Worm (Caenorhabditis elegans) whole organism, mixed stage, embryonic: ENCODE data around the gene cpt-5.
A peak's percentile ranks its signal among the peaks of the same experiment; 100 is the strongest.

Source experiments
- M03D4.4 ChIP-seq: sonication (generic microtip); optimal IDR thresholded peaks from 2 replicates; lab custom pipeline; 2017; ENCODE audit warnings: mild to moderate bottlenecking, missing genetic modification characterization, missing compliant biosample characterization
- bed-3 ChIP-seq: fragments of 200-800 bp; sonication (Bioruptor generic); optimal IDR thresholded peaks from 3 replicates; lab custom pipeline; 2018; ENCODE audit warnings: mild to moderate bottlenecking, missing genetic modification characterization, moderate library complexity, missing compliant biosample characterization
- blmp-1 ChIP-seq: fragments of 150-350 bp; optimal IDR thresholded peaks from 2 replicates; lab custom pipeline; 2014; ENCODE audit warnings: missing biosample characterization, missing genetic modification characterization
- ceh-39 ChIP-seq: fragments of 150-350 bp; optimal IDR thresholded peaks from 2 replicates; lab custom pipeline; 2014; ENCODE audit warnings: missing biosample characterization, missing genetic modification characterization
- ceh-43 ChIP-seq: fragments of 200-800 bp; sonication (Bioruptor generic); optimal IDR thresholded peaks from 2 replicates; lab custom pipeline; 2018; ENCODE audit warnings: mild to moderate bottlenecking, missing genetic modification characterization, moderate library complexity, missing compliant biosample characterization
- ceh-83 ChIP-seq: fragments of 200-800 bp; sonication (Bioruptor generic); optimal IDR thresholded peaks from 2 replicates; lab custom pipeline; 2018; ENCODE audit warnings: mild to moderate bottlenecking, missing genetic modification characterization, missing compliant biosample characterization
- ces-1 ChIP-seq: fragments of 150-350 bp; optimal IDR thresholded peaks from 2 replicates; lab custom pipeline; 2014; ENCODE audit warnings: missing biosample characterization, missing genetic modification reagents, missing genetic modification characterization
- cnd-1 ChIP-seq: fragments of 200-800 bp; sonication (Bioruptor generic); optimal IDR thresholded peaks from 2 replicates; lab custom pipeline; 2018; ENCODE audit warnings: mild to moderate bottlenecking, missing genetic modification characterization, missing compliant biosample characterization
- elt-1 ChIP-seq: sonication (generic microtip); optimal IDR thresholded peaks from 2 replicates; lab custom pipeline; 2017; ENCODE audit warnings: missing genetic modification characterization, mild to moderate bottlenecking, missing compliant biosample characterization, antibody characterized with exemption, moderate library complexity, borderline replicate concordance; ENCODE audit not compliant: insufficient read depth
- elt-3 ChIP-seq: fragments of 150-350 bp; optimal IDR thresholded peaks from 2 replicates; lab custom pipeline; 2014; ENCODE audit warnings: missing biosample characterization, missing genetic modification characterization
- flh-1 ChIP-seq: fragments of 200-800 bp; sonication (Bioruptor generic); optimal IDR thresholded peaks from 2 replicates; lab custom pipeline; 2018; ENCODE audit warnings: mild to moderate bottlenecking, missing genetic modification characterization, moderate library complexity, missing compliant biosample characterization
- ham-2 ChIP-seq: fragments of 200-800 bp; sonication (Bioruptor generic); optimal IDR thresholded peaks from 2 replicates; lab custom pipeline; 2018; ENCODE audit warnings: mild to moderate bottlenecking, missing genetic modification characterization, missing compliant biosample characterization
- hlh-1 ChIP-seq: fragments of 150-350 bp; optimal IDR thresholded peaks from 2 replicates; lab custom pipeline; 2014; ENCODE audit warnings: missing biosample characterization, missing genetic modification reagents, missing genetic modification characterization
- lin-13 ChIP-seq: fragments of 150-350 bp; optimal IDR thresholded peaks from 2 replicates; lab custom pipeline; 2014; ENCODE audit warnings: missing biosample characterization, missing genetic modification characterization
- lin-32 ChIP-seq: fragments of 200-800 bp; sonication (Bioruptor generic); optimal IDR thresholded peaks from 2 replicates; lab custom pipeline; 2018; ENCODE audit warnings: mild to moderate bottlenecking, missing genetic modification characterization, missing compliant biosample characterization
- mab-5 ChIP-seq: fragments of 150-350 bp; optimal IDR thresholded peaks from 2 replicates; lab custom pipeline; 2014; ENCODE audit warnings: missing biosample characterization, missing genetic modification characterization
- mep-1 ChIP-seq: fragments of 150-350 bp; optimal IDR thresholded peaks from 2 replicates; lab custom pipeline; 2017; ENCODE audit warnings: missing biosample characterization, missing genetic modification reagents, missing genetic modification characterization, inconsistent platforms
- mls-2 ChIP-seq: sonication (generic microtip); optimal IDR thresholded peaks from 2 replicates; lab custom pipeline; 2016; ENCODE audit warnings: mild to moderate bottlenecking, missing genetic modification characterization, moderate library complexity, missing compliant biosample characterization
- nhr-12 ChIP-seq: fragments of 150-350 bp; optimal IDR thresholded peaks from 2 replicates; lab custom pipeline; 2014; ENCODE audit warnings: missing biosample characterization, missing genetic modification characterization
- nhr-2 ChIP-seq: fragments of 150-350 bp; optimal IDR thresholded peaks from 2 replicates; lab custom pipeline; 2014; ENCODE audit warnings: missing biosample characterization, missing genetic modification characterization
- nhr-28 ChIP-seq: fragments of 150-350 bp; optimal IDR thresholded peaks from 2 replicates; lab custom pipeline; 2014; ENCODE audit warnings: missing biosample characterization, missing genetic modification characterization
- nhr-76 ChIP-seq: sonication (generic microtip); optimal IDR thresholded peaks from 2 replicates; lab custom pipeline; 2017; ENCODE audit warnings: missing biosample characterization, missing genetic modification characterization
- pha-4 ChIP-seq: fragments of 150-350 bp; optimal IDR thresholded peaks from 2 replicates; lab custom pipeline; 2018; ENCODE audit warnings: missing biosample characterization, missing genetic modification reagents, missing genetic modification characterization
- sem-2 ChIP-seq: fragments of 200-800 bp; sonication (Bioruptor generic); optimal IDR thresholded peaks from 2 replicates; lab custom pipeline; 2018; ENCODE audit warnings: mild to moderate bottlenecking, missing genetic modification characterization, missing compliant biosample characterization
- snpc-4 ChIP-seq: fragments of 150-350 bp; optimal IDR thresholded peaks from 2 replicates; lab custom pipeline; 2014; ENCODE audit warnings: missing biosample characterization, missing genetic modification characterization
- sptf-1 ChIP-seq: sonication (generic microtip); optimal IDR thresholded peaks from 2 replicates; lab custom pipeline; 2017; ENCODE audit warnings: mild to moderate bottlenecking, missing genetic modification characterization, moderate library complexity, missing compliant biosample characterization
- tbx-8 ChIP-seq: fragments of 200-800 bp; sonication (Bioruptor generic); optimal IDR thresholded peaks from 2 replicates; lab custom pipeline; 2018; ENCODE audit warnings: mild to moderate bottlenecking, missing genetic modification characterization, moderate library complexity, missing compliant biosample characterization
- unc-120 ChIP-seq: sonication (generic microtip); optimal IDR thresholded peaks from 2 replicates; lab custom pipeline; 2017; ENCODE audit warnings: missing genetic modification characterization, missing compliant biosample characterization; ENCODE audit not compliant: poor library complexity, severe bottlenecking
- unc-39 ChIP-seq: fragments of 150-350 bp; optimal IDR thresholded peaks from 2 replicates; lab custom pipeline; 2014; ENCODE audit warnings: missing biosample characterization, missing genetic modification characterization
- unc-62 ChIP-seq: fragments of 150-350 bp; optimal IDR thresholded peaks from 2 replicates; lab custom pipeline; 2014; ENCODE audit warnings: missing biosample characterization, missing genetic modification reagents, missing genetic modification characterization
- ztf-11 ChIP-seq: fragments of 150-350 bp; optimal IDR thresholded peaks from 2 replicates; lab custom pipeline; 2014; ENCODE audit warnings: missing biosample characterization, missing genetic modification characterization

Gene cpt-5

DNA sequence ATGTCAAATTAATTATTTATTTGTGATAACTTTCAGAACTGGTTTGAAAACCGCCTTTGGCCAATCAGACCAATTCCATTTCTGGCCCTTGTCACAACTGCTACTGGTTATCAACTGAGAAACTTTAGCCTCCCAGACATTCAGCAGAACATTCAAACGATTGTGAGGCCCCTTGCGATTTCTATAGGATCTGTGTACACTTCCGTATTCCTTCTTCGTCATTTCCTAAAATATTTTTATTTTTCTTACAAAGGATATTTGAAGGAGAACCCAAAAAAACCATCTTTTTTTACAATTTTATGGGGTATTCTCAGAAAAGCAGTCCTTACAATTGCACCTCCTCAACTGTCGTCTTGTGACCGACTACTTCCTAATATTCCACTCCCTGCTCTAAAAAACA is 328 bp downstream of the cpt-5 start:
- no peak for TF ChIP-seq ham-2 (GFP tag; lab: Kevin White, UChicago)
- TF ChIP-seq, all 35 proteins: peak for 0

DNA sequence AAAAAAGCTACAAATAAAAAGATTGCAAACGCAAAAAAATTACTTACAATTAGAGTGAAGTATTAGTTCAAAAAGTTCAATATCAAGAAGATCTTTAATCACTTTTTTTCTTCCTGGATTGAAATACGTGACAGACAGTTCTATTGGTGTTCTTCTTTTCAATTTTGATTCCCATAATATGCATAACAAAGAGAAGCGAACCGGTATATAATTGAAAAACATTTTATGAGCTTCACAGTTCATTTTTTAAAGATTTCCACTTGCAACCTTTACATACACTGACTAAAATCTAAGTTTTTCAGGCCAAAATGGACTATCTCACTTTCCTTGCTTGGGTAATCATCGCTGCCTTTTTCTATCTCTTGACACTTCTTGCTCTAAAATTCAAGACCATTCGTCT is 3.5 kb downstream of the cpt-5 start, which contains the start of gene T22G5.1:
T22G5.1 (plus strand) TSS at position 301 of the 400 bp plus-strand sequence.
- TF ChIP-seq nhr-28 (tag; lab: Kevin White, UChicago), result no peak
- no peak for TF ChIP-seq elt-1 (tag; lab: Kevin White, UChicago)
- TF ChIP-seq unc-120 (tag; lab: Kevin White, UChicago), result no peak
- TF ChIP-seq sptf-1, result no peak
- TF ChIP-seq pha-4 (tag; lab: Kevin White, UChicago), result no peak
- no peak for TF ChIP-seq nhr-76 (tag; lab: Kevin White, UChicago)

DNA sequence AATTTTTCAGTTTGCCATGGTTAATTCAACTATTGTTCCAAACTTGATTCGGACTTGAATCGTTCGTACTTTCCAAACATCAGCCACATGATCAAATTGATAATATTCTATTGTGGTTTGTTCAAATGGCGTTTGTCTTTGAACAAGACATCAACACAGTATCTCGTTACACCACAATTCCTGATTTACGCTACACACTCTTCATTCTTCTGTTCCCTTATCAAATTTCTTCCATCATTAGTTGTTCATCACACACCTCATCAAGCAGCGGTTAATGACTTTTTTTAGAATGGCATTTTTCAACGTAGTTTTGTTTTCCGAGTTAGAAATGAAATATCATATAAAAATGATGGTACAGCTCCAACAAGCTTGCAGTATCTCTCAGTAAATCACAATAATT is 5.2 kb downstream of the cpt-5 start:
- TF ChIP-seq ceh-43 (GFP tag; lab: Kevin White, UChicago) (no peak), nhr-2 (no peak), nhr-12 (tag; lab: Kevin White, UChicago) (no peak), mab-5 (tag; lab: Kevin White, UChicago) (no peak), ztf-11 (tag; lab: Kevin White, UChicago) (no peak), blmp-1 (tag; lab: Kevin White, UChicago) (no peak), flh-1 (GFP tag; lab: Kevin White, UChicago) (no peak), unc-39 (no peak), nhr-76 (tag; lab: Kevin White, UChicago) (no peak), sptf-1 (no peak), tbx-8 (GFP tag; lab: Kevin White, UChicago) (no peak), lin-32 (no peak), bed-3 (no peak), ceh-39 (tag; lab: Kevin White, UChicago) (no peak), sem-2 (no peak), ces-1 (GFP tag; lab: Kevin White, UChicago) (no peak)

DNA sequence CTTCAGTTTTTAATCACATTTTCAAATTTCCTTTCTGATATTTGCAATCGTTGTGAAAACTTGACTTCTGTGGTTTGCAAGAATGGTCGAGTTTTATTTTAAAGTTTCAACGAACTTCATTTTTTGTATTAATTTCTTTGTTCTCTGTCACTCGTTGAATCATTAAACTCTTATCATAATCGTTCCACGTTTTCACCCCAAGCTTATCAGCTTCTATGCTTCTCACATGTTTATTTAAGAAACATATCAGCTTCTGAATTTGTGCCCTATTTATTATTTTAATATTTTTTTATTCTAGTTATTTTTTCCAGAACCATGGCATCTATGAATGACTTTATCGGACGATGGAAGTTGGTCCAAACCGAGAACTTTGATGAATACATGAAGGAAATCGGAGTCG is 6.2 kb downstream of the cpt-5 start, which contains the start of gene lbp-7:
lbp-7 (plus strand) TSS at position 312 of the 400 bp plus-strand sequence.
- TF ChIP-seq M03D4.4, result no peak
- TF ChIP-seq unc-62 (GFP tag; lab: Kevin White, UChicago), result no peak
- no peak for TF ChIP-seq nhr-76 (tag; lab: Kevin White, UChicago)
- no peak for TF ChIP-seq sptf-1
- TF ChIP-seq ceh-83 (GFP tag; lab: Kevin White, UChicago), result no peak
- TF ChIP-seq ham-2 (GFP tag; lab: Kevin White, UChicago), result no peak
- TF ChIP-seq pha-4 (tag; lab: Kevin White, UChicago), result no peak
- TF ChIP-seq lin-32, result no peak
- TF ChIP-seq blmp-1 (tag; lab: Kevin White, UChicago), result no peak
- no peak for TF ChIP-seq flh-1 (GFP tag; lab: Kevin White, UChicago)
- no peak for TF ChIP-seq tbx-8 (GFP tag; lab: Kevin White, UChicago)
- TF ChIP-seq elt-1 (tag; lab: Kevin White, UChicago), result no peak
- TF ChIP-seq hlh-1 (tag; lab: Kevin White, UChicago), result no peak

DNA sequence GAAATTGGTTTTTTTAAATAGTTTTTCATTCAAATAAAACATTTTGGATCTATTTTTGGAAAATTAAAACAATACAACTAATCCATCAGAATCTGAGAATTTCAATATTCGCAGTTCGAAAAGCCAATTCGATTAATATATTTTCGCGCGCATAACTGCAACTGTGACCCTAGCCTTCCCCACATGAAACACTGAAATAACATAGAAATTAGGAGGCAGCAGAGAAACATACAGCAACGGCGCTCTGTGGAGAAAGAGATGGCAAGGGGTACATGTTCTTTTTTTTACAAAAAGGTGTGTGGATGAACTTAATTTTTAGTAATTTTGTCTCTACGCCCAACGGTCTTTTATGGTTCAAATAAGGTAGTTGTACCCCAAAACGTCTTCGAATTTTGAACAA is 7.2 kb downstream of the cpt-5 start:
- TF ChIP-seq hlh-1 (tag; lab: Kevin White, UChicago) (peak; percentile 3), mab-5 (tag; lab: Kevin White, UChicago) (no peak), lin-32 (no peak), ham-2 (GFP tag; lab: Kevin White, UChicago) (no peak), nhr-76 (tag; lab: Kevin White, UChicago) (no peak), M03D4.4 (no peak), unc-120 (tag; lab: Kevin White, UChicago) (no peak), elt-3 (no peak)

DNA sequence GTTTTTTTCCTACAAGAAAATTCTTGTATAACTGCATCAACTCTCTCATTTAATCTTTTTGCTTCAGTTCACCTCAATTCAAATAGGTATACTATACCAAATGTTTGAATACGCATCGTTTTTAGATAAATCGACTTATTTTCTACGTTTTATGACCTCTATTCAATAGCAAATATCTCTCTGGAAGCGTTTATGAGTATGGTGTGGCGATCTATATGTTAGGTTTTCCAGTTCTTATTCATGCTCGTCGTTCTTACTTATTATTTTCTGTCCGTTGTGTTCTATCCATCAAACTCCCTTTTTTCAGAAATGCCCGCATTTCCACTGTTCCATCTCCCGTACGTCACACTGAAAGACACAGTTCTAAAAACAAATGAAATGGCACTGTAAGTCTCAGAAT is 7.6 kb downstream of the cpt-5 start, which contains the start of gene T22G5.3:
T22G5.3 (plus strand) TSS at position 301 of the 400 bp plus-strand sequence.
- TF ChIP-seq hlh-1 (tag; lab: Kevin White, UChicago) (no peak), mls-2 (no peak), flh-1 (GFP tag; lab: Kevin White, UChicago) (no peak), ceh-83 (GFP tag; lab: Kevin White, UChicago) (no peak), snpc-4 (no peak), ceh-39 (tag; lab: Kevin White, UChicago) (no peak), sem-2 (no peak), cnd-1 (no peak), mep-1 (tag; lab: Kevin White, UChicago) (no peak), nhr-12 (tag; lab: Kevin White, UChicago) (no peak), ham-2 (GFP tag; lab: Kevin White, UChicago) (no peak), lin-13 (no peak), bed-3 (no peak), elt-3 (no peak), unc-120 (tag; lab: Kevin White, UChicago) (no peak), mab-5 (tag; lab: Kevin White, UChicago) (no peak)
